Fruit fly (Drosophila melanogaster): ENCODE results near the gene CG42870.

The CG42870 gene

DNA sequence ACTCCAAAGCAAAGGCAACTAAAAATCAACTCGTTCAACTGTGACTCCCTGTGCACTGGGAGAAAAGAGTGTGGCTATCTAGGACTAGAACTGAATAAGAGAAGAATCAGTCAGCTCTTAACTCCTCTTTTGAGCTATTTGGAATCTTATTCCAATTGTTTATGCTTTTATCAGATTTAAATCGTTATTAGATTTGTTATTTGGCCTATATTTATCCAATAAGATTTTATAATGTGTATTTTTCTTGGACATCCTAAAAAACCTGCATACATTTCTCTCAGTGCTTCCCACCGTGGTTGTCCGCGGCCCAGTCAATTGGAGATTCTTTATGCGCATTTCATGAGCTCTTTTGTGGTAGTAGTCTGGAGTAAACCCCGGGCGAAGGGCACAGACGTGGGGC lies 44.3 kb upstream of the CG42870 start (continued):
- no peak for TF ChIP-seq YL-1 (GFP tag; optimal IDR thresholded peaks at IDR 0.05)
- TF ChIP-seq CG30403 (GFP tag; optimal IDR thresholded peaks at IDR 0.05) = peak; percentile 76
- TF ChIP-seq Nf-YB (GFP tag; optimal IDR thresholded peaks at IDR 0.05) = peak; percentile 36
- TF ChIP-seq CG2116 (GFP tag; optimal IDR thresholded peaks at IDR 0.05) = no peak
- no peak for TF ChIP-seq CG34224 (GFP tag; IDR thresholded peaks at IDR 0.05; ENCODE audit: partially characterized antibody)
- TF ChIP-seq chm (GFP tag; IDR thresholded peaks at IDR 0.05) = no peak
- TF ChIP-seq CG11695 (GFP tag; IDR thresholded peaks at IDR 0.05) = peak; percentile 82
- TF ChIP-seq CG4730 (GFP tag; IDR thresholded peaks at IDR 0.05) = peak; percentile 27; the same call in 1 of the 2 replicates
- TF ChIP-seq CG7963 (GFP tag; IDR thresholded peaks at IDR 0.05; ENCODE audit: partially characterized antibody) = no peak
- peak; percentile 59; the same call in 1 of the 2 replicates for TF ChIP-seq CG14667 (GFP tag; IDR thresholded peaks at IDR 0.05)
- TF ChIP-seq CG3847 (GFP tag; IDR thresholded peaks at IDR 0.05) = peak; percentile 36; the same call in 1 of the 2 replicates
- TF ChIP-seq Dp (GFP tag; optimal IDR thresholded peaks at IDR 0.05) = no peak
- TF ChIP-seq CG6272 (GFP tag; IDR thresholded peaks at IDR 0.05) = no peak
- TF ChIP-seq cad (GFP tag; optimal IDR thresholded peaks at IDR 0.05) = no peak
- TF ChIP-seq CG9876 (GFP tag; optimal IDR thresholded peaks at IDR 0.05) = no peak
- TF ChIP-seq Meics (GFP tag; optimal IDR thresholded peaks at IDR 0.05) = peak; percentile 72
- TF ChIP-seq dmrt99B (tag; optimal IDR thresholded peaks at IDR 0.05) = peak; percentile 77
- TF ChIP-seq ems (GFP tag; optimal IDR thresholded peaks at IDR 0.05) = peak; percentile 47
- TF ChIP-seq CG10274 (GFP tag; optimal IDR thresholded peaks at IDR 0.05) = peak; percentile 3
- peak; percentile 39 for TF ChIP-seq twi (tag; optimal IDR thresholded peaks at IDR 0.05)
- peak; percentile 13 for TF ChIP-seq Dek (tag; optimal IDR thresholded peaks at IDR 0.05)
- TF ChIP-seq CG2129 (GFP tag; IDR thresholded peaks at IDR 0.05; ENCODE audit: partially characterized antibody) = no peak
- TF ChIP-seq CG11085 (GFP tag; IDR thresholded peaks at IDR 0.05) = no peak
- TF ChIP-seq gro (GFP tag; optimal IDR thresholded peaks at IDR 0.05) = peak; percentile 41
- TF ChIP-seq ftz-f1 (GFP tag; optimal IDR thresholded peaks at IDR 0.05) = no peak
- TF ChIP-seq pan (optimal IDR thresholded peaks at IDR 0.05) = no peak
- TF ChIP-seq pan (GFP tag; optimal IDR thresholded peaks at IDR 0.05 in 1 of 2, IDR thresholded peaks at IDR 0.05 in 1 of 2) = peak in 1 of 2 experiments; percentile 65
- no peak for TF ChIP-seq stc (GFP tag; IDR thresholded peaks at IDR 0.05)
- TF ChIP-seq dimm (GFP tag; IDR thresholded peaks at IDR 0.05) = no peak
- TF ChIP-seq CG4404 (GFP tag; IDR thresholded peaks at IDR 0.05) = no peak; the same call in 1 of the 2 replicates
- no peak for TF ChIP-seq Neu2 (GFP tag; optimal IDR thresholded peaks at IDR 0.05; ENCODE audit: borderline replicate concordance)
- TF ChIP-seq ssp (GFP tag; IDR thresholded peaks at IDR 0.05) = peak; percentile 53
- peak; percentile 70 for TF ChIP-seq CG13624 (GFP tag; optimal IDR thresholded peaks at IDR 0.05)
- no peak for TF ChIP-seq exex (tag; optimal IDR thresholded peaks at IDR 0.05)
- TF ChIP-seq CG2120 (GFP tag; optimal IDR thresholded peaks at IDR 0.05) = peak; percentile 72
- TF ChIP-seq CG13123 (GFP tag; optimal IDR thresholded peaks at IDR 0.05) = no peak
- peak; percentile 55 for TF ChIP-seq en (GFP tag; optimal IDR thresholded peaks at IDR 0.05)
- peak; percentile 69 for TF ChIP-seq CG32772 (GFP tag; IDR thresholded peaks at IDR 0.05)
- TF ChIP-seq Xbp1 (GFP tag; optimal IDR thresholded peaks at IDR 0.05) = peak; percentile 66
- no peak for TF ChIP-seq Poxn (GFP tag; IDR thresholded peaks at IDR 0.05)
- peak; percentile 33 for TF ChIP-seq gcm (GFP tag; optimal IDR thresholded peaks at IDR 0.05)
- TF ChIP-seq H2.0 (GFP tag; IDR thresholded peaks at IDR 0.05) = peak; percentile 54; the same call in 1 of the 2 replicates
- no peak for TF ChIP-seq Dll (GFP tag; IDR thresholded peaks at IDR 0.05; ENCODE audit: partially characterized antibody)
- TF ChIP-seq Drgx (GFP tag; IDR thresholded peaks at IDR 0.05) = peak; percentile 78
- no peak for TF ChIP-seq cas (GFP tag; IDR thresholded peaks at IDR 0.05)
- TF ChIP-seq CG1529 (GFP tag; optimal IDR thresholded peaks at IDR 0.05) = peak; percentile 39
- no peak for TF ChIP-seq Kr (GFP tag; optimal IDR thresholded peaks at IDR 0.05)
- peak; percentile 72 for TF ChIP-seq sob (GFP tag; IDR thresholded peaks at IDR 0.05)
- TF ChIP-seq CG4854 (GFP tag; optimal IDR thresholded peaks at IDR 0.05) = peak; percentile 10
- peak; percentile 60 for TF ChIP-seq CG16863 (GFP tag; optimal IDR thresholded peaks at IDR 0.05)
- peak; percentile 55 for TF ChIP-seq Dip3 (GFP tag; optimal IDR thresholded peaks at IDR 0.05)
- no peak for TF ChIP-seq Gsc (GFP tag; IDR thresholded peaks at IDR 0.05)
